Worm (Caenorhabditis elegans) whole organism, late embryonic: ENCODE measurements around the gene C08B6.11.

Source experiments
- K09A11.1 ChIP-seq: sonication (generic microtip); optimal IDR thresholded peaks from 2 replicates; lab custom pipeline; 2017; ENCODE audit warnings: antibody characterized with exemption, mild to moderate bottlenecking, missing genetic modification characterization, missing compliant biosample characterization; ENCODE audit not compliant: insufficient read depth
- pha-2 ChIP-seq: sonication (generic microtip); optimal IDR thresholded peaks from 2 replicates; lab custom pipeline; 2017; ENCODE audit warnings: mild to moderate bottlenecking, missing genetic modification characterization, missing compliant biosample characterization
- pqm-1 ChIP-seq: sonication (generic microtip); optimal IDR thresholded peaks from 2 replicates; lab custom pipeline; 2016; ENCODE audit warnings: missing genetic modification characterization, missing compliant biosample characterization

- no peak for TF ChIP-seq K09A11.1
- no peak for TF ChIP-seq pha-2 (tag; lab: Kevin White, UChicago)
- TF ChIP-seq pqm-1 (tag; lab: Kevin White, UChicago), result no peak
Measured at ce11 chrV:10134077-10134693, 26.8 kb downstream of the C08B6.11 start, which contains the start of the genes C08B6.18, wdr-20 and C08B6.8.
